Worm (Caenorhabditis elegans): ENCODE measurements around the gene ZK742.6.

ce11 chrV:7848251-7848650, 33.5 kb upstream of the ZK742.6 start:
- TF ChIP-seq flt-1 (GFP tag; IDR thresholded peaks at IDR 0.05), result no peak
- TF ChIP-seq ref-1 (GFP tag; conservative IDR thresholded peaks at IDR 0.05), result no peak
